Worm (Caenorhabditis elegans) whole organism, L4/young adult: ENCODE data around the gene xtr-1.

Experiments
- W03F9.2 ChIP-seq: fragments of 150-350 bp; optimal IDR thresholded peaks from 2 replicates; lab custom pipeline; 2014; ENCODE audit warnings: missing biosample characterization, missing genetic modification characterization
- him-1 ChIP-seq: sonication (generic microtip); optimal IDR thresholded peaks from 2 replicates; lab custom pipeline; 2016; ENCODE audit warnings: missing genotype, missing genetic modification reagents, missing genetic modification characterization, missing compliant biosample characterization

DNA sequence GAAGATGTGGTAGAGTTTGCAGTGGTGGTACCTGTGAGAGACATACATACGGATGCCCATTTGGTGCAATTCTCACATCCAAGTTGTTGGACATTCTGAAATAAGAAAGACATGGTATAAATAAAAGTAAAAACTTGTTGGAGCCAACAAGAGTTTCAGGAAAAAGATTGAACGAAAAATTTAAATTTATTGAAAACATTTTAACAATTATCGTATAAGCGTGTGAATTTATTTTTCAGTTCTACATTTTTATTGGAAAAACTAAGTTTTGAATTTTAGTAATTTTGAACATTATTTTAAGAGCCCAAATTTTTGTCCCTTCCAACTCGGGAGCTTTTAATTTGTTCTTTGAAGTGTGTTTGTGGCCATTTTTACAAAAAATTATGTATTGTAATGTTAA is 2.3 kb downstream of the xtr-1 start, which contains the start of gene F54F7.8:
- no peak for TF ChIP-seq him-1 (tag; lab: Kevin White, UChicago)
- no peak for TF ChIP-seq W03F9.2 (tag; lab: Kevin White, UChicago)
